Worm (Caenorhabditis elegans): ENCODE results near the gene fem-1.

fem-1 gene

ce11 chrIV:5564293-5564692 lies 26.5 kb upstream of the fem-1 start:
- TF ChIP-seq nhr-84 (tag; optimal IDR thresholded peaks at IDR 0.05) (no peak), elt-2 (tag; optimal IDR thresholded peaks at IDR 0.05) (no peak), ama-1 (optimal IDR thresholded peaks at IDR 0.05) (no peak), lin-15B (tag; optimal IDR thresholded peaks at IDR 0.05) (no peak), fos-1 (tag; optimal IDR thresholded peaks at IDR 0.05) (no peak), aly-2 (tag; optimal IDR thresholded peaks at IDR 0.05) (no peak), ceh-8 (GFP tag; optimal IDR thresholded peaks at IDR 0.05) (no peak), egl-13 (tag; optimal IDR thresholded peaks at IDR 0.05) (no peak), isw-1 (GFP tag; IDR thresholded peaks at IDR 0.05) (no peak), snpc-4 (tag; optimal IDR thresholded peaks at IDR 0.05) (no peak), nhr-85 (tag) (peak; percentile 69), xbp-1 (tag; optimal IDR thresholded peaks at IDR 0.05) (no peak), ceh-82 (tag; optimal IDR thresholded peaks at IDR 0.05) (no peak), lin-14 (GFP tag; optimal IDR thresholded peaks at IDR 0.05) (peak; percentile 1), sptf-1 (tag; optimal IDR thresholded peaks at IDR 0.05) (no peak), blmp-1 (tag; optimal IDR thresholded peaks at IDR 0.05) (peak; percentile 76), aha-1 (tag; optimal IDR thresholded peaks at IDR 0.05) (no peak), hlh-4 (tag; optimal IDR thresholded peaks at IDR 0.05) (no peak), fkh-4 (tag; optimal IDR thresholded peaks at IDR 0.05; ENCODE audit: borderline replicate concordance) (no peak), efl-1 (optimal IDR thresholded peaks at IDR 0.05) (no peak), efl-1 (GFP tag; optimal IDR thresholded peaks at IDR 0.05 in 1 of 2) (peak in 1 of 2 experiments; percentile 7), lir-3 (tag; optimal IDR thresholded peaks at IDR 0.05; ENCODE audit: poor library complexity) (no peak), lin-35 (GFP tag; optimal IDR thresholded peaks at IDR 0.05) (no peak), swsn-7 (tag; optimal IDR thresholded peaks at IDR 0.05) (no peak), lin-13 (GFP tag; optimal IDR thresholded peaks at IDR 0.05) (no peak), mep-1 (tag; optimal IDR thresholded peaks at IDR 0.05) (peak; percentile 33), ets-5 (GFP tag; IDR thresholded peaks at IDR 0.05) (no peak), dsc-1 (tag; optimal IDR thresholded peaks at IDR 0.05) (no peak), lin-39 (tag; optimal IDR thresholded peaks at IDR 0.05) (no peak), nhr-12 (tag; optimal IDR thresholded peaks at IDR 0.05) (no peak), F16B12.6 (tag; optimal IDR thresholded peaks at IDR 0.05) (no peak), lsy-2 (tag; optimal IDR thresholded peaks at IDR 0.05) (no peak), nhr-19 (GFP tag; conservative IDR thresholded peaks at IDR 0.05) (no peak), unc-30 (tag; optimal IDR thresholded peaks at IDR 0.05) (no peak), skn-1 (tag; optimal IDR thresholded peaks at IDR 0.05) (no peak), unc-130 (tag; optimal IDR thresholded peaks at IDR 0.05) (no peak), snu-23 (GFP tag; optimal IDR thresholded peaks at IDR 0.05) (no peak), nhr-28 (tag; optimal IDR thresholded peaks at IDR 0.05) (no peak), pag-3 (tag; optimal IDR thresholded peaks at IDR 0.05; ENCODE audit: borderline replicate concordance, insufficient read depth) (no peak), ceh-63 (GFP tag; optimal IDR thresholded peaks at IDR 0.05) (no peak), jun-1 (tag; optimal IDR thresholded peaks at IDR 0.05) (no peak), nhr-47 (tag; optimal IDR thresholded peaks at IDR 0.05) (no peak), unc-98 (GFP tag; IDR thresholded peaks at IDR 0.05) (no peak)

- TF ChIP-seq C04F5.9 (tag; optimal IDR thresholded peaks at IDR 0.05) (no peak), ceh-90 (tag; optimal IDR thresholded peaks at IDR 0.05) (no peak), unc-62 (GFP tag; optimal IDR thresholded peaks at IDR 0.05) (no peak), lin-39 (tag; optimal IDR thresholded peaks at IDR 0.05) (no peak), nhr-28 (tag; optimal IDR thresholded peaks at IDR 0.05) (no peak), mab-9 (GFP tag; IDR thresholded peaks at IDR 0.05) (no peak), nhr-20 (tag; optimal IDR thresholded peaks at IDR 0.05) (peak; percentile 40), snu-23 (GFP tag; optimal IDR thresholded peaks at IDR 0.05) (peak; percentile 41), lin-35 (GFP tag; optimal IDR thresholded peaks at IDR 0.05) (no peak), nhr-90 (tag; optimal IDR thresholded peaks at IDR 0.05; ENCODE audit: poor library complexity) (peak; percentile 45), C16A3.4 (tag; optimal IDR thresholded peaks at IDR 0.05) (no peak), fkh-10 (GFP tag; optimal IDR thresholded peaks at IDR 0.05) (no peak), elt-3 (tag; optimal IDR thresholded peaks at IDR 0.05) (no peak), egl-13 (tag; optimal IDR thresholded peaks at IDR 0.05) (no peak), blmp-1 (tag; optimal IDR thresholded peaks at IDR 0.05) (peak; percentile 68), sox-4 (tag; optimal IDR thresholded peaks at IDR 0.05) (no peak), ztf-11 (tag; optimal IDR thresholded peaks at IDR 0.05) (no peak), efl-3 (GFP tag; optimal IDR thresholded peaks at IDR 0.05) (no peak), ces-1 (GFP tag; optimal IDR thresholded peaks at IDR 0.05) (no peak)
Observed at ce11 chrIV:5563280-5563679, 25.5 kb upstream of the fem-1 start.
